Fruit fly (Drosophila melanogaster): ENCODE results near the gene eIF4G2.

Gene eIF4G2

dm6 chr3R:23803668-23804067, 15.4 kb downstream of the eIF4G2 start, which contains the start of gene CG34355:
TSS of gene CG34355 (plus strand) at chr3R:23803859.
- TF ChIP-seq Hr78 (GFP tag; optimal IDR thresholded peaks at IDR 0.05) = no peak
- TF ChIP-seq CG9705 (GFP tag; optimal IDR thresholded peaks at IDR 0.05) = peak; percentile 21

- TF ChIP-seq HLH106 (tag; optimal IDR thresholded peaks at IDR 0.05) (no peak), OdsH (GFP tag; optimal IDR thresholded peaks at IDR 0.05) (peak; percentile 24), Mio (GFP tag; optimal IDR thresholded peaks at IDR 0.05) (no peak), Vsx2 (GFP tag; optimal IDR thresholded peaks at IDR 0.05; ENCODE audit: partially characterized antibody) (no peak), psq (GFP tag; optimal IDR thresholded peaks at IDR 0.05) (peak; percentile 24), lola (GFP tag; optimal IDR thresholded peaks at IDR 0.05) (no peak)
Observed at dm6 chr3R:23791491-23791890, 27.5 kb downstream of the eIF4G2 start.

dm6 chr3R:23790483-23791175, 28.4 kb downstream of the eIF4G2 start:
- TF ChIP-seq Rel (GFP tag; optimal IDR thresholded peaks at IDR 0.05) (no peak), Rel (tag; optimal IDR thresholded peaks at IDR 0.05) (peak; percentile 87), h (GFP tag; optimal IDR thresholded peaks at IDR 0.05) (peak; percentile 9), rgr (GFP tag; optimal IDR thresholded peaks at IDR 0.05) (no peak)

dm6 chr3R:23789584-23789983, 29.5 kb downstream of the eIF4G2 start:
- no peak for TF ChIP-seq N (GFP tag; optimal IDR thresholded peaks at IDR 0.05)
- TF ChIP-seq CrebA (GFP tag; optimal IDR thresholded peaks at IDR 0.05; ENCODE audit: borderline replicate concordance) = no peak
- no peak for TF ChIP-seq Abd-B (GFP tag; optimal IDR thresholded peaks at IDR 0.05)
- TF ChIP-seq dmrt93B (GFP tag; optimal IDR thresholded peaks at IDR 0.05) = no peak
- no peak for TF ChIP-seq Rel (GFP tag; optimal IDR thresholded peaks at IDR 0.05)
- TF ChIP-seq Rel (tag; optimal IDR thresholded peaks at IDR 0.05) = peak; percentile 52

- no peak for TF ChIP-seq Dfd (GFP tag; optimal IDR thresholded peaks at IDR 0.05)
- no peak for TF ChIP-seq Rel (GFP tag; optimal IDR thresholded peaks at IDR 0.05)
- TF ChIP-seq Rel (tag; optimal IDR thresholded peaks at IDR 0.05) = peak; percentile 86
- peak; percentile 62 for TF ChIP-seq rgr (GFP tag; optimal IDR thresholded peaks at IDR 0.05)
- peak; percentile 51 for TF ChIP-seq fru (GFP tag; optimal IDR thresholded peaks at IDR 0.05)
- TF ChIP-seq HLH106 (tag; optimal IDR thresholded peaks at IDR 0.05) = peak; percentile 69
- TF ChIP-seq jim (GFP tag; optimal IDR thresholded peaks at IDR 0.05) = no peak
- TF ChIP-seq Dif (GFP tag; optimal IDR thresholded peaks at IDR 0.05; ENCODE audit: partially characterized antibody) = no peak
- TF ChIP-seq Hr78 (GFP tag; optimal IDR thresholded peaks at IDR 0.05) = no peak
- TF ChIP-seq sv (GFP tag; optimal IDR thresholded peaks at IDR 0.05) = no peak
- no peak for TF ChIP-seq pan (optimal IDR thresholded peaks at IDR 0.05)
- TF ChIP-seq Hnf4 (GFP tag; optimal IDR thresholded peaks at IDR 0.05) = peak; percentile 11
- TF ChIP-seq br (GFP tag; optimal IDR thresholded peaks at IDR 0.05) = peak; percentile 60
- TF ChIP-seq N (GFP tag; optimal IDR thresholded peaks at IDR 0.05) = no peak
- TF ChIP-seq psq (GFP tag; optimal IDR thresholded peaks at IDR 0.05) = peak; percentile 53
- TF ChIP-seq lola (GFP tag; optimal IDR thresholded peaks at IDR 0.05) = no peak
- TF ChIP-seq Vsx2 (GFP tag; optimal IDR thresholded peaks at IDR 0.05; ENCODE audit: partially characterized antibody) = no peak
- TF ChIP-seq Myc (optimal IDR thresholded peaks at IDR 0.05) = no peak
- peak; percentile 61 for TF ChIP-seq woc (GFP tag; optimal IDR thresholded peaks at IDR 0.05)
- TF ChIP-seq dsf (GFP tag; optimal IDR thresholded peaks at IDR 0.05; ENCODE audit: borderline replicate concordance) = no peak
- no peak for TF ChIP-seq Abd-B (GFP tag; optimal IDR thresholded peaks at IDR 0.05)
- no peak for TF ChIP-seq CG9705 (GFP tag; optimal IDR thresholded peaks at IDR 0.05)
- TF ChIP-seq CG32264 (GFP tag; optimal IDR thresholded peaks at IDR 0.05) = no peak
- peak; percentile 65 for TF ChIP-seq Sp1 (GFP tag; optimal IDR thresholded peaks at IDR 0.05)
- no peak for TF ChIP-seq CrebA (GFP tag; optimal IDR thresholded peaks at IDR 0.05; ENCODE audit: borderline replicate concordance)
- peak; percentile 39 for TF ChIP-seq OdsH (GFP tag; optimal IDR thresholded peaks at IDR 0.05)
- peak; percentile 61 for TF ChIP-seq ey (GFP tag; optimal IDR thresholded peaks at IDR 0.05)
- no peak for TF ChIP-seq brk (GFP tag; optimal IDR thresholded peaks at IDR 0.05)
- TF ChIP-seq Mio (GFP tag; optimal IDR thresholded peaks at IDR 0.05) = no peak
- peak; percentile 38 for TF ChIP-seq dmrt93B (GFP tag; optimal IDR thresholded peaks at IDR 0.05)
- no peak for TF ChIP-seq dl (GFP tag; optimal IDR thresholded peaks at IDR 0.05; ENCODE audit: insufficient read depth in 1 of 2, partially characterized antibody in 2 of 2)
- TF ChIP-seq Hr83 (GFP tag; optimal IDR thresholded peaks at IDR 0.05; ENCODE audit: poor library complexity, severe bottlenecking) = no peak
- no peak for TF ChIP-seq tai (GFP tag; optimal IDR thresholded peaks at IDR 0.05)
- TF ChIP-seq Jra (GFP tag; optimal IDR thresholded peaks at IDR 0.05) = no peak
- TF ChIP-seq sage (GFP tag; optimal IDR thresholded peaks at IDR 0.05) = no peak
- no peak for TF ChIP-seq usp (GFP tag; optimal IDR thresholded peaks at IDR 0.05)
- no peak for TF ChIP-seq GATAd (GFP tag; optimal IDR thresholded peaks at IDR 0.05)
- peak in 1 of 2 experiments; percentile 61 for TF ChIP-seq foxo (GFP tag; optimal IDR thresholded peaks at IDR 0.05)
Observed at dm6 chr3R:23788406-23789021, 30.5 kb downstream of the eIF4G2 start.

All from whole organism, wandering third instar larva.